Fruit fly (Drosophila melanogaster) whole organism, embryonic: ENCODE measurements around the gene CG9919.

ENCODE experiments used
- B-H1 ChIP-seq: fragments of 200-800 bp; sonication (Bioruptor generic); IDR thresholded peaks from 3 replicates; pipeline ENCODE4 v1.3.6; 2022; ENCODE audit warnings: missing biosample characterization, missing genetic modification characterization
- CG10979 ChIP-seq: fragments of 200-800 bp; sonication (Bioruptor generic); optimal IDR thresholded peaks from 2 replicates; lab custom pipeline; 2018; ENCODE audit warnings: missing biosample characterization, mild to moderate bottlenecking, missing genetic modification characterization, moderate library complexity
- CG11695 ChIP-seq: fragments of 200-800 bp; sonication (Bioruptor generic); IDR thresholded peaks from 3 replicates; pipeline ENCODE4 v1.3.6; 2022; ENCODE audit warnings: missing biosample characterization, missing genetic modification characterization
- CG11723 ChIP-seq: fragments of 200-800 bp; sonication (Bioruptor generic); optimal IDR thresholded peaks from 2 replicates; lab custom pipeline; 2017; ENCODE audit warnings: missing biosample characterization, mild to moderate bottlenecking, missing genetic modification characterization
- CG12659 ChIP-seq: fragments of 200-800 bp; sonication (Bioruptor generic); optimal IDR thresholded peaks from 3 replicates; lab custom pipeline; 2017; ENCODE audit warnings: mild to moderate bottlenecking, missing biosample characterization, missing genetic modification reagents, missing genetic modification characterization
- CG14441 ChIP-seq: fragments of 200-800 bp; sonication (Bioruptor generic); IDR thresholded peaks from 2 replicates; pipeline ENCODE4 v1.3.6; 2022; ENCODE audit warnings: missing biosample characterization, missing genetic modification characterization
- CG17186 ChIP-seq: fragments of 200-800 bp; sonication (Bioruptor generic); optimal IDR thresholded peaks from 3 replicates; lab custom pipeline; 2017; ENCODE audit warnings: missing biosample characterization, missing genetic modification reagents, missing genetic modification characterization
- CG17802 ChIP-seq: fragments of 200-800 bp; sonication (Bioruptor generic); optimal IDR thresholded peaks from 2 replicates; lab custom pipeline; 2018; ENCODE audit warnings: missing biosample characterization, mild to moderate bottlenecking, missing genetic modification characterization, moderate library complexity
- CG17829 ChIP-seq: fragments of 200-800 bp; optimal IDR thresholded peaks from 2 replicates; lab custom pipeline; 2019; ENCODE audit warnings: missing biosample characterization, mild to moderate bottlenecking, missing genetic modification characterization, moderate library complexity
- CG18599 ChIP-seq: fragments of 200-800 bp; sonication (Bioruptor generic); optimal IDR thresholded peaks from 3 replicates; lab custom pipeline; 2017; ENCODE audit warnings: missing biosample characterization, missing genetic modification characterization, mild to moderate bottlenecking, moderate library complexity, missing genetic modification reagents
- CG2202 ChIP-seq: fragments of 200-800 bp; sonication (Bioruptor generic); optimal IDR thresholded peaks from 2 replicates; lab custom pipeline; 2018; ENCODE audit warnings: missing biosample characterization, mild to moderate bottlenecking, missing genetic modification characterization
- CG2678 ChIP-seq: fragments of 200-800 bp; sonication (Bioruptor generic); optimal IDR thresholded peaks from 3 replicates; lab custom pipeline; 2019; ENCODE audit warnings: missing biosample characterization, mild to moderate bottlenecking, missing genetic modification characterization, moderate library complexity
- CG31365 ChIP-seq: fragments of 200-800 bp; sonication (Bioruptor generic); optimal IDR thresholded peaks from 2 replicates; lab custom pipeline; 2018; ENCODE audit warnings: missing biosample characterization, mild to moderate bottlenecking, missing genetic modification characterization
- CG33213 ChIP-seq: fragments of 200-800 bp; sonication (Bioruptor generic); optimal IDR thresholded peaks from 3 replicates; lab custom pipeline; 2016; ENCODE audit warnings: missing biosample characterization, missing genetic modification characterization
- CG34422 ChIP-seq: fragments of 200-800 bp; sonication (Bioruptor generic); IDR thresholded peaks from 3 replicates; pipeline ENCODE4 v1.3.6; 2022; ENCODE audit warnings: missing biosample characterization, missing genetic modification characterization
- CG4404 ChIP-seq: fragments of 200-800 bp; sonication (Bioruptor generic); IDR thresholded peaks from 2 replicates; pipeline ENCODE4 v1.3.6; 2022; ENCODE audit warnings: missing biosample characterization, missing genetic modification characterization
- CG4617 ChIP-seq: fragments of 200-800 bp; sonication (Bioruptor generic); optimal IDR thresholded peaks from 3 replicates; lab custom pipeline; 2016; ENCODE audit warnings: missing biosample characterization, missing genetic modification characterization, borderline replicate concordance
- CG7357 ChIP-seq: fragments of 200-800 bp; sonication (Bioruptor generic); IDR thresholded peaks from 3 replicates; pipeline ENCODE4 v1.3.6; 2022; ENCODE audit warnings: missing biosample characterization, missing genetic modification characterization
- CG7372 ChIP-seq: fragments of 200-800 bp; sonication (Bioruptor generic); IDR thresholded peaks from 2 replicates; pipeline ENCODE4 v1.3.6; 2022; ENCODE audit warnings: missing biosample characterization, missing genetic modification characterization
- CG7987 ChIP-seq: fragments of 200-800 bp; sonication (Bioruptor generic); optimal IDR thresholded peaks from 2 replicates; lab custom pipeline; 2018; ENCODE audit warnings: missing biosample characterization, mild to moderate bottlenecking, missing genetic modification characterization, moderate library complexity
- CG9727 ChIP-seq: fragments of 200-800 bp; sonication (Bioruptor generic); optimal IDR thresholded peaks from 3 replicates; lab custom pipeline; 2017; ENCODE audit warnings: missing biosample characterization, mild to moderate bottlenecking, missing genetic modification characterization
- CrebB ChIP-seq: fragments of 200-800 bp; sonication (Bioruptor generic); optimal IDR thresholded peaks from 3 replicates; lab custom pipeline; 2018; ENCODE audit warnings: missing biosample characterization, mild to moderate bottlenecking, missing genetic modification characterization
- Dbx ChIP-seq: fragments of 200-800 bp; sonication (Bioruptor generic); IDR thresholded peaks from 3 replicates; pipeline ENCODE4 v1.3.6; 2022; ENCODE audit warnings: missing biosample characterization, missing genetic modification characterization
- Dip2 ChIP-seq: fragments of 200-800 bp; sonication (Bioruptor generic); IDR thresholded peaks from 2 replicates; pipeline ENCODE4 v1.3.6; 2022; ENCODE audit warnings: missing biosample characterization, missing genetic modification characterization
- Dip3 ChIP-seq: fragments of 200-800 bp; sonication (Bioruptor generic); optimal IDR thresholded peaks from 3 replicates; lab custom pipeline; 2016; ENCODE audit warnings: missing biosample characterization, missing genetic modification characterization
- Doc3 ChIP-seq: fragments of 200-800 bp; sonication (Bioruptor generic); IDR thresholded peaks from 3 replicates; pipeline ENCODE4 v1.3.6; 2022; ENCODE audit warnings: missing biosample characterization, missing genetic modification characterization; ENCODE audit not compliant: partially characterized antibody
- Eip74EF ChIP-seq, 2 experiments: fragments of 200-800 bp in 1 of 2; fragments of >200 bp in 1 of 2; sonication (Bioruptor generic) in 1 of 2; optimal IDR thresholded peaks; 2 replicates each; lab custom pipeline; 2017 to 2019; ENCODE audit warnings: missing biosample characterization in 2 of 2, missing genetic modification characterization in 2 of 2, mild to moderate bottlenecking in 1 of 2, moderate library complexity in 1 of 2
- Hmr ChIP-seq: fragments of 200-800 bp; sonication (Bioruptor generic); optimal IDR thresholded peaks from 3 replicates; lab custom pipeline; 2017; ENCODE audit warnings: mild to moderate bottlenecking, missing biosample characterization, missing genetic modification reagents, missing genetic modification characterization
- Hr78 ChIP-seq, 2 experiments: fragments of 200-800 bp in 1 of 2; fragments of >200 bp in 1 of 2; sonication (Bioruptor generic) in 1 of 2; optimal IDR thresholded peaks; 2 replicates each; lab custom pipeline; 2017 to 2019; ENCODE audit warnings: missing biosample characterization in 2 of 2, missing genetic modification characterization in 2 of 2, mild to moderate bottlenecking in 1 of 2, moderate library complexity in 1 of 2
- Vsx1 ChIP-seq: fragments of 200-800 bp; sonication (Bioruptor generic); optimal IDR thresholded peaks from 2 replicates; lab custom pipeline; 2017; ENCODE audit warnings: missing biosample characterization, mild to moderate bottlenecking, missing genetic modification characterization, missing genetic modification reagents
- dm ChIP-seq: fragments of 200-800 bp; sonication (Bioruptor generic); optimal IDR thresholded peaks from 3 replicates; lab custom pipeline; 2016; ENCODE audit warnings: missing biosample characterization, missing genetic modification characterization
- dysf ChIP-seq: fragments of 200-800 bp; sonication (Bioruptor generic); IDR thresholded peaks from 3 replicates; pipeline ENCODE4 v1.3.6; 2022; ENCODE audit warnings: missing biosample characterization, missing genetic modification characterization
- gfzf ChIP-seq: fragments of 200-800 bp; sonication (Bioruptor generic); optimal IDR thresholded peaks from 2 replicates; lab custom pipeline; 2016; ENCODE audit warnings: missing biosample characterization, mild to moderate bottlenecking, missing genetic modification characterization, moderate library complexity
- gro ChIP-seq: fragments of 200-800 bp; sonication (Bioruptor generic); optimal IDR thresholded peaks from 2 replicates; lab custom pipeline; 2016; ENCODE audit warnings: missing biosample characterization, missing genetic modification characterization
- hbn ChIP-seq: fragments of 200-800 bp; sonication (Bioruptor generic); IDR thresholded peaks from 2 replicates; pipeline ENCODE4 v1.3.6; 2022; ENCODE audit warnings: missing biosample characterization, missing genetic modification characterization; ENCODE audit not compliant: partially characterized antibody
- kah ChIP-seq: fragments of 200-800 bp; sonication (Bioruptor generic); optimal IDR thresholded peaks from 2 replicates; lab custom pipeline; 2018; ENCODE audit warnings: missing biosample characterization, mild to moderate bottlenecking, missing genetic modification characterization
- klu ChIP-seq: fragments of 200-800 bp; sonication (Bioruptor generic); IDR thresholded peaks from 2 replicates; pipeline ENCODE4 v1.3.6; 2022; ENCODE audit warnings: missing biosample characterization, missing genetic modification characterization
- lbe ChIP-seq: fragments of 200-800 bp; sonication (Bioruptor generic); optimal IDR thresholded peaks from 2 replicates; lab custom pipeline; 2016; ENCODE audit warnings: missing biosample characterization, mild to moderate bottlenecking, missing genetic modification characterization
- lilli ChIP-seq: fragments of 200-800 bp; sonication (Bioruptor generic); optimal IDR thresholded peaks from 3 replicates; lab custom pipeline; 2016; ENCODE audit warnings: missing biosample characterization, missing genetic modification characterization
- mld ChIP-seq: fragments of 200-800 bp; sonication (Bioruptor generic); IDR thresholded peaks from 3 replicates; pipeline ENCODE4 v1.3.6; 2022; ENCODE audit warnings: missing biosample characterization, missing genetic modification characterization; ENCODE audit not compliant: partially characterized antibody
- pan ChIP-seq, 4 experiments: fragments of >200 bp in 3 of 4; fragments of 200-800 bp in 1 of 4; sonication (Bioruptor generic) in 1 of 4; optimal IDR thresholded peaks in 3 of 4; IDR thresholded peaks in 1 of 4; 2 replicates each; pipeline versions ENCODE4 v1.3.6 to Lab custom; 2017 to 2022; ENCODE audit warnings: missing biosample characterization in 2 of 4, missing genetic modification characterization in 2 of 4, mixed read lengths in 1 of 4
- phol ChIP-seq: fragments of 200-800 bp; sonication (Bioruptor generic); optimal IDR thresholded peaks from 3 replicates; lab custom pipeline; 2018; ENCODE audit warnings: missing biosample characterization, mild to moderate bottlenecking, missing genetic modification characterization, moderate library complexity
- prd ChIP-seq, 3 experiments: fragments of >200 bp in 2 of 3; fragments of 200-800 bp in 1 of 3; sonication (Bioruptor generic) in 1 of 3; optimal IDR thresholded peaks in 2 of 3; IDR thresholded peaks in 1 of 3; 2 replicates in 2 of 3; 3 replicates in 1 of 3; pipeline versions ENCODE4 v1.3.6 to Lab custom; 2017 to 2022; ENCODE audit warnings: missing biosample characterization in 1 of 3, missing genetic modification characterization in 1 of 3
- tna ChIP-seq: fragments of 200-800 bp; sonication (Bioruptor generic); IDR thresholded peaks from 2 replicates; pipeline ENCODE4 v1.3.6; 2022; ENCODE audit warnings: missing biosample characterization, missing genetic modification characterization; ENCODE audit not compliant: partially characterized antibody
- toy ChIP-seq: fragments of 200-800 bp; sonication (Bioruptor generic); IDR thresholded peaks from 2 replicates; pipeline ENCODE4 v1.3.6; 2022; ENCODE audit warnings: missing biosample characterization, missing genetic modification characterization
- trem ChIP-seq: fragments of 200-800 bp; optimal IDR thresholded peaks from 3 replicates; lab custom pipeline; 2019; ENCODE audit warnings: missing biosample characterization, mild to moderate bottlenecking, missing genetic modification characterization, moderate library complexity
- zen ChIP-seq: fragments of 200-800 bp; sonication (Bioruptor generic); optimal IDR thresholded peaks from 3 replicates; lab custom pipeline; 2018; ENCODE audit warnings: missing biosample characterization, mild to moderate bottlenecking, missing genetic modification characterization, moderate library complexity

The CG9919 gene

dm6 chrX:16332615-16333288 is 2.2 kb upstream of the CG9919 start (continued):
- TF ChIP-seq CG4404, result peak; percentile 92
- peak; percentile 97 for TF ChIP-seq CG18599
- TF ChIP-seq dysf (GFP tag; lab: Robert Waterston, UW), result peak; percentile 96
- TF ChIP-seq CrebB (tag; lab: Kevin White, UChicago), result peak; percentile 94
- peak; percentile 93 for TF ChIP-seq kah (GFP tag; lab: Kevin White, UChicago)
- peak in 1 of 2 experiments; percentile 91 for TF ChIP-seq Hr78 (GFP tag; optimal IDR thresholded peaks at IDR 0.05; lab: Kevin White, UChicago)
- TF ChIP-seq Doc3, result no peak
- TF ChIP-seq lbe (GFP tag; lab: Kevin White, UChicago), result peak; percentile 89
- TF ChIP-seq CG17802 (tag; lab: Kevin White, UChicago), result peak; percentile 81
- peak; percentile 86 for TF ChIP-seq B-H1
- peak; percentile 97 for TF ChIP-seq gro (GFP tag; lab: Kevin White, UChicago)
- TF ChIP-seq Eip74EF (GFP tag; optimal IDR thresholded peaks at IDR 0.05; lab: Kevin White, UChicago), result peak in 1 of 2 experiments; percentile 98
- TF ChIP-seq Dbx (GFP tag; lab: Robert Waterston, UW), result peak; percentile 90; the same call in 2 of the 3 replicates
- TF ChIP-seq CG17829, result peak; percentile 96
- peak; percentile 54 for TF ChIP-seq CG4617 (GFP tag; lab: Kevin White, UChicago)
- peak; percentile 84 for TF ChIP-seq klu (GFP tag; lab: Robert Waterston, UW)
- TF ChIP-seq CG2678 (tag; lab: Kevin White, UChicago), result peak; percentile 99
- peak; percentile 98 for TF ChIP-seq Hmr (GFP tag; lab: Kevin White, UChicago)
- TF ChIP-seq CG7987, result peak; percentile 92
- peak; percentile 91 for TF ChIP-seq CG34422 (GFP tag; lab: Robert Waterston, UW)
- TF ChIP-seq CG12659, result peak; percentile 98
- no peak for TF ChIP-seq prd (optimal IDR thresholded peaks at IDR 0.05; lab: Kevin White, UChicago)
- TF ChIP-seq prd (GFP tag; IDR thresholded peaks at IDR 0.05; lab: Robert Waterston, UW), result peak; percentile 94
- peak; percentile 85 for TF ChIP-seq CG7357 (GFP tag; lab: Robert Waterston, UW)
- TF ChIP-seq toy, result peak; percentile 80
- TF ChIP-seq pan (optimal IDR thresholded peaks at IDR 0.05; lab: Kevin White, UChicago), result no peak
- TF ChIP-seq pan (GFP tag; optimal IDR thresholded peaks at IDR 0.05 in 1 of 2, IDR thresholded peaks at IDR 0.05 in 1 of 2), result peak in 1 of 2 experiments; percentile 92
- TF ChIP-seq CG2202 (tag; lab: Kevin White, UChicago), result peak; percentile 94
- peak; percentile 98 for TF ChIP-seq CG9727 (GFP tag; lab: Kevin White, UChicago)
- peak; percentile 97 for TF ChIP-seq lilli
- TF ChIP-seq Dip3, result peak; percentile 96
- peak; percentile 97 for TF ChIP-seq CG10979
- TF ChIP-seq zen, result peak; percentile 94
- TF ChIP-seq CG31365 (tag; lab: Kevin White, UChicago), result peak; percentile 84
- TF ChIP-seq CG11723 (GFP tag; lab: Kevin White, UChicago), result peak; percentile 94
- no peak; the same call in 1 of the 2 replicates for TF ChIP-seq Dip2 (GFP tag; lab: Robert Waterston, UW)
- peak; percentile 90 for TF ChIP-seq dm (GFP tag; lab: Kevin White, UChicago)
- TF ChIP-seq CG33213 (GFP tag; lab: Kevin White, UChicago), result peak; percentile 92
- no peak for TF ChIP-seq mld (GFP tag; lab: Robert Waterston, UW)
- no peak for TF ChIP-seq gfzf (GFP tag; lab: Kevin White, UChicago)
- TF ChIP-seq CG14441 (GFP tag; lab: Robert Waterston, UW), result peak; percentile 92
- TF ChIP-seq CG17186 (GFP tag; lab: Kevin White, UChicago), result peak; percentile 82
- TF ChIP-seq CG11695 (GFP tag; lab: Robert Waterston, UW), result peak; percentile 97
- peak; percentile 97 for TF ChIP-seq phol
- TF ChIP-seq Vsx1, result peak; percentile 88
- no peak for TF ChIP-seq tna (GFP tag; lab: Robert Waterston, UW)
- no peak for TF ChIP-seq hbn
- peak; percentile 93 for TF ChIP-seq CG7372 (GFP tag; lab: Robert Waterston, UW)
- peak; percentile 89 for TF ChIP-seq trem (tag; lab: Kevin White, UChicago)
